Fruit fly (Drosophila melanogaster): Measurements from ENCODE around the gene mew.
A peak's percentile ranks its signal among the peaks of the same experiment; 100 is the strongest.

Gene mew

dm6 chrX:13232406-13233195 lies 25.7 kb downstream of the mew start (continued):
- TF ChIP-seq MTF-1 (GFP tag; optimal IDR thresholded peaks at IDR 0.05; ENCODE audit: borderline replicate concordance) (peak; percentile 15), CG17829 (tag; optimal IDR thresholded peaks at IDR 0.05) (peak; percentile 69), CG4617 (GFP tag; optimal IDR thresholded peaks at IDR 0.05; ENCODE audit: borderline replicate concordance) (peak; percentile 32), CG4282 (GFP tag; optimal IDR thresholded peaks at IDR 0.05) (peak; percentile 18), CG13775 (GFP tag; optimal IDR thresholded peaks at IDR 0.05) (peak; percentile 46), cad (GFP tag; optimal IDR thresholded peaks at IDR 0.05) (no peak), CG6272 (GFP tag; IDR thresholded peaks at IDR 0.05) (peak; percentile 60), Bteb2 (GFP tag; optimal IDR thresholded peaks at IDR 0.05) (no peak), Gug (GFP tag; IDR thresholded peaks at IDR 0.05) (peak; percentile 87), pho (GFP tag; optimal IDR thresholded peaks at IDR 0.05) (peak; percentile 27), D19B (GFP tag; optimal IDR thresholded peaks at IDR 0.05) (peak; percentile 15), CG18599 (GFP tag; optimal IDR thresholded peaks at IDR 0.05) (peak; percentile 68), stc (GFP tag; IDR thresholded peaks at IDR 0.05) (peak; percentile 81), hb (GFP tag; IDR thresholded peaks at IDR 0.05; ENCODE audit: partially characterized antibody) (no peak), nerfin-2 (GFP tag; IDR thresholded peaks at IDR 0.05; ENCODE audit: partially characterized antibody) (no peak), Oli (tag; optimal IDR thresholded peaks at IDR 0.05) (peak; percentile 80), tll (GFP tag; optimal IDR thresholded peaks at IDR 0.05) (no peak), zfh1 (GFP tag; IDR thresholded peaks at IDR 0.05) (peak; percentile 86), Hey (tag; optimal IDR thresholded peaks at IDR 0.05) (no peak), Dad (GFP tag; optimal IDR thresholded peaks at IDR 0.05) (peak; percentile 20), Antp (GFP tag; optimal IDR thresholded peaks at IDR 0.05) (peak; percentile 76), CG10462 (GFP tag; optimal IDR thresholded peaks at IDR 0.05) (peak; percentile 5), CG15011 (GFP tag; optimal IDR thresholded peaks at IDR 0.05) (peak; percentile 52), zfh2 (GFP tag; optimal IDR thresholded peaks at IDR 0.05) (peak; percentile 36), seq (GFP tag; IDR thresholded peaks at IDR 0.05) (peak; percentile 68), Scr (GFP tag; IDR thresholded peaks at IDR 0.05; ENCODE audit: partially characterized antibody) (no peak), CG10366 (GFP tag; IDR thresholded peaks at IDR 0.05) (peak; percentile 86), CG6683 (GFP tag; optimal IDR thresholded peaks at IDR 0.05) (peak; percentile 44), Fer1 (GFP tag; optimal IDR thresholded peaks at IDR 0.05) (peak; percentile 67), Trl (optimal IDR thresholded peaks at IDR 0.05) (no peak), Trl (GFP tag; optimal IDR thresholded peaks at IDR 0.05) (peak; percentile 72), Meics (GFP tag; optimal IDR thresholded peaks at IDR 0.05) (peak; percentile 69), CG12071 (GFP tag; optimal IDR thresholded peaks at IDR 0.05) (peak; percentile 58), usp (GFP tag; optimal IDR thresholded peaks at IDR 0.05) (no peak), CG8089 (GFP tag; optimal IDR thresholded peaks at IDR 0.05) (peak; percentile 62), CG2129 (GFP tag; IDR thresholded peaks at IDR 0.05; ENCODE audit: partially characterized antibody) (no peak), btn (GFP tag; optimal IDR thresholded peaks at IDR 0.05) (peak; percentile 5), tx (GFP tag; optimal IDR thresholded peaks at IDR 0.05) (peak; percentile 43), dmrt99B (tag; optimal IDR thresholded peaks at IDR 0.05) (peak; percentile 85), emc (GFP tag; optimal IDR thresholded peaks at IDR 0.05) (peak; percentile 13), CG6654 (GFP tag; optimal IDR thresholded peaks at IDR 0.05) (peak; percentile 18), sc (optimal IDR thresholded peaks at IDR 0.05) (no peak), sc (GFP tag; optimal IDR thresholded peaks at IDR 0.05) (peak; percentile 44), CG17359 (tag; optimal IDR thresholded peaks at IDR 0.05) (peak; percentile 76), CG10147 (GFP tag; optimal IDR thresholded peaks at IDR 0.05) (no peak), sima (GFP tag; optimal IDR thresholded peaks at IDR 0.05) (no peak), CG7786 (GFP tag; optimal IDR thresholded peaks at IDR 0.05) (peak; percentile 71), CG6689 (GFP tag; IDR thresholded peaks at IDR 0.05) (peak; percentile 68), tap (tag; optimal IDR thresholded peaks at IDR 0.05) (peak; percentile 78), Tbp (GFP tag; optimal IDR thresholded peaks at IDR 0.05) (no peak)
